Fruit fly (Drosophila melanogaster) whole organism, adult: ENCODE results near the gene Sap30.

Experiments used
- CG11617 ChIP-seq: fragments of 200-800 bp; sonication (Bioruptor generic); optimal IDR thresholded peaks from 2 replicates; lab custom pipeline; 2017; ENCODE audit warnings: mild to moderate bottlenecking, missing biosample characterization, missing genetic modification reagents, missing genetic modification characterization
- CG14711 ChIP-seq: fragments of 200-800 bp; sonication (Bioruptor generic); optimal IDR thresholded peaks from 2 replicates; lab custom pipeline; 2018; ENCODE audit warnings: missing biosample characterization, mild to moderate bottlenecking, missing genetic modification characterization, moderate library complexity
- bab1 ChIP-seq: fragments of 200-800 bp; sonication (Bioruptor generic); optimal IDR thresholded peaks from 3 replicates; lab custom pipeline; 2019; ENCODE audit warnings: missing biosample characterization, mild to moderate bottlenecking, missing genetic modification characterization, moderate library complexity
- kay ChIP-seq: fragments of 200-800 bp; sonication (Bioruptor generic); peaks from one replicate; lab custom pipeline; 2016; ENCODE audit warnings: missing biosample characterization, missing genetic modification characterization, borderline replicate concordance

dm6 chrX:16793129-16793748 lies 6.2 kb downstream of the Sap30 start:
- TF ChIP-seq kay (GFP tag; lab: Kevin White, UChicago) (no peak), CG14711 (tag; lab: Kevin White, UChicago) (no peak), bab1 (GFP tag; lab: Kevin White, UChicago) (no peak), CG11617 (GFP tag; lab: Kevin White, UChicago) (no peak)
